Fruit fly (Drosophila melanogaster): Measurements from ENCODE around the gene CG12692.

Gene CG12692

dm6 chrX:4324781-4325180, 22.6 kb upstream of the CG12692 start (continued):
- peak; percentile 99 for TF ChIP-seq CG11093 (GFP tag; IDR thresholded peaks at IDR 0.05)
- TF ChIP-seq Fer2 (tag; optimal IDR thresholded peaks at IDR 0.05), result peak; percentile 99
- TF ChIP-seq CG4424 (GFP tag; optimal IDR thresholded peaks at IDR 0.05), result peak; percentile 96
- TF ChIP-seq slou (GFP tag; optimal IDR thresholded peaks at IDR 0.05), result peak; percentile 98
- peak; percentile 98 for TF ChIP-seq Xrp1 (GFP tag; IDR thresholded peaks at IDR 0.05)
- peak in 1 of 3 experiments; percentile 78 for TF ChIP-seq lola (GFP tag; optimal IDR thresholded peaks at IDR 0.05)
- no peak for TF ChIP-seq Hr39 (optimal IDR thresholded peaks at IDR 0.05)
- peak; percentile 94 for TF ChIP-seq dm (GFP tag; optimal IDR thresholded peaks at IDR 0.05)
- no peak for TF ChIP-seq cad (GFP tag; optimal IDR thresholded peaks at IDR 0.05)
- peak; percentile 89 for TF ChIP-seq CG12104 (GFP tag; optimal IDR thresholded peaks at IDR 0.05)
- TF ChIP-seq CG17361 (GFP tag; IDR thresholded peaks at IDR 0.05), result peak; percentile 90
- peak; percentile 79 for TF ChIP-seq trem (tag; optimal IDR thresholded peaks at IDR 0.05)
- peak; percentile 97 for TF ChIP-seq CG33213 (GFP tag; optimal IDR thresholded peaks at IDR 0.05)
- TF ChIP-seq bcd (GFP tag; optimal IDR thresholded peaks at IDR 0.05), result peak; percentile 99
- peak; percentile 97 for TF ChIP-seq Camta (GFP tag; optimal IDR thresholded peaks at IDR 0.05)
- peak; percentile 98 for TF ChIP-seq Xbp1 (GFP tag; optimal IDR thresholded peaks at IDR 0.05)
- TF ChIP-seq so (GFP tag; IDR thresholded peaks at IDR 0.05), result peak; percentile 98
- TF ChIP-seq Scr (GFP tag; IDR thresholded peaks at IDR 0.05; ENCODE audit: partially characterized antibody), result no peak
- TF ChIP-seq CG15011 (GFP tag; optimal IDR thresholded peaks at IDR 0.05), result peak; percentile 96
- TF ChIP-seq CG32772 (GFP tag; IDR thresholded peaks at IDR 0.05), result peak; percentile 99
- peak; percentile 99 for TF ChIP-seq zfh1 (GFP tag; IDR thresholded peaks at IDR 0.05)
- peak; percentile 99 for TF ChIP-seq CG11456 (GFP tag; IDR thresholded peaks at IDR 0.05)
- TF ChIP-seq onecut (GFP tag; IDR thresholded peaks at IDR 0.05), result peak; percentile 95
- peak; percentile 89 for TF ChIP-seq Max (GFP tag; optimal IDR thresholded peaks at IDR 0.05)
- peak; percentile 95 for TF ChIP-seq gcm (GFP tag; optimal IDR thresholded peaks at IDR 0.05)
- TF ChIP-seq klu (GFP tag; IDR thresholded peaks at IDR 0.05), result peak; percentile 99
- peak; percentile 99 for TF ChIP-seq al (GFP tag; IDR thresholded peaks at IDR 0.05)
- TF ChIP-seq CG10959 (GFP tag; IDR thresholded peaks at IDR 0.05), result peak; percentile 95
- TF ChIP-seq dati (GFP tag; IDR thresholded peaks at IDR 0.05), result peak; percentile 95
- no peak for TF ChIP-seq hth (optimal IDR thresholded peaks at IDR 0.05)
- peak; percentile 63 for TF ChIP-seq CG2116 (GFP tag; optimal IDR thresholded peaks at IDR 0.05)
- TF ChIP-seq ara (GFP tag; IDR thresholded peaks at IDR 0.05), result peak; percentile 98
- peak; percentile 99 for TF ChIP-seq CG11247 (GFP tag; IDR thresholded peaks at IDR 0.05)
- TF ChIP-seq chn (GFP tag; optimal IDR thresholded peaks at IDR 0.05), result peak; percentile 96
- TF ChIP-seq ro (GFP tag; IDR thresholded peaks at IDR 0.05), result peak; percentile 94
- peak; percentile 95 for TF ChIP-seq jigr1 (GFP tag; IDR thresholded peaks at IDR 0.05)
- TF ChIP-seq sens-2 (GFP tag; IDR thresholded peaks at IDR 0.05), result peak; percentile 98
- peak; percentile 98 for TF ChIP-seq ttk (GFP tag; IDR thresholded peaks at IDR 0.05)
- TF ChIP-seq Adf1 (GFP tag; IDR thresholded peaks at IDR 0.05), result peak; percentile 92
- TF ChIP-seq tx (GFP tag; optimal IDR thresholded peaks at IDR 0.05), result peak; percentile 98
- peak; percentile 90 for TF ChIP-seq Ets97D (GFP tag; optimal IDR thresholded peaks at IDR 0.05)
- TF ChIP-seq p53 (GFP tag; optimal IDR thresholded peaks at IDR 0.05), result peak; percentile 88
- peak; percentile 91 for TF ChIP-seq NC2α (GFP tag; optimal IDR thresholded peaks at IDR 0.05)
- TF ChIP-seq pum (GFP tag; optimal IDR thresholded peaks at IDR 0.05), result peak; percentile 97
- peak; percentile 97 for TF ChIP-seq cwo (GFP tag; optimal IDR thresholded peaks at IDR 0.05)
- peak; percentile 65 for TF ChIP-seq MESR4 (GFP tag; optimal IDR thresholded peaks at IDR 0.05)
- peak; percentile 98 for TF ChIP-seq CG17359 (tag; optimal IDR thresholded peaks at IDR 0.05)
- TF ChIP-seq CG11398 (GFP tag; optimal IDR thresholded peaks at IDR 0.05), result peak; percentile 96
- no peak for TF ChIP-seq zen2 (GFP tag; IDR thresholded peaks at IDR 0.05; ENCODE audit: partially characterized antibody)
- TF ChIP-seq CG4820 (GFP tag; optimal IDR thresholded peaks at IDR 0.05), result peak; percentile 97
- no peak for TF ChIP-seq CG42726 (GFP tag; IDR thresholded peaks at IDR 0.05; ENCODE audit: partially characterized antibody)
- peak; percentile 100 for TF ChIP-seq Dbx (GFP tag; IDR thresholded peaks at IDR 0.05)
- peak; percentile 98 for TF ChIP-seq CG12155 (GFP tag; optimal IDR thresholded peaks at IDR 0.05)
